Worm (Caenorhabditis elegans) whole organism, L1 larva: ENCODE measurements around the gene F02C12.1.

Experiments used
- C04F5.9 ChIP-seq: sonication (generic microtip); optimal IDR thresholded peaks from 2 replicates; lab custom pipeline; 2016; ENCODE audit warnings: missing genetic modification characterization, missing compliant biosample characterization
- F16B12.6 ChIP-seq: fragments of 150-350 bp; optimal IDR thresholded peaks from 2 replicates; lab custom pipeline; 2014; ENCODE audit warnings: missing biosample characterization, missing genetic modification characterization
- ceh-8 ChIP-seq: fragments of 200-800 bp; sonication (Bioruptor generic); optimal IDR thresholded peaks from 2 replicates; lab custom pipeline; 2018; ENCODE audit warnings: mild to moderate bottlenecking, missing genetic modification characterization, moderate library complexity, missing compliant biosample characterization
- dpl-1 ChIP-seq, 3 experiments: fragments of 150-350 bp in 2 of 3; sonication (generic microtip) in 1 of 3; optimal IDR thresholded peaks; 2 replicates each; lab custom pipeline; 2014 to 2017; ENCODE audit warnings: missing biosample characterization in 3 of 3, missing genetic modification characterization in 3 of 3, missing genetic modification reagents in 3 of 3
- egl-27 ChIP-seq, 2 experiments: fragments of 150-350 bp in 1 of 2; sonication (generic microtip); optimal IDR thresholded peaks; 3 replicates each; lab custom pipeline; 2017 to 2018; ENCODE audit warnings: missing biosample characterization in 2 of 2, missing genetic modification characterization in 2 of 2, missing genetic modification reagents in 2 of 2
- irx-1 ChIP-seq: sonication (generic microtip); optimal IDR thresholded peaks from 2 replicates; lab custom pipeline; 2016; ENCODE audit warnings: missing genetic modification characterization, missing compliant biosample characterization
- mdl-1 ChIP-seq, 2 experiments: fragments of 150-350 bp; optimal IDR thresholded peaks; 2 replicates each; lab custom pipeline; 2014 to 2017; ENCODE audit warnings: missing biosample characterization in 2 of 2, missing genetic modification characterization in 2 of 2, inconsistent platforms in 1 of 2
- nhr-237 ChIP-seq: fragments of 150-350 bp; optimal IDR thresholded peaks from 2 replicates; lab custom pipeline; 2014; ENCODE audit warnings: missing biosample characterization, missing genetic modification characterization
- nhr-71 ChIP-seq: sonication (generic microtip); optimal IDR thresholded peaks from 2 replicates; lab custom pipeline; 2016; ENCODE audit warnings: mild to moderate bottlenecking, missing genetic modification characterization, moderate library complexity, missing compliant biosample characterization
- nhr-84 ChIP-seq: sonication (generic microtip); optimal IDR thresholded peaks from 2 replicates; lab custom pipeline; 2017; ENCODE audit warnings: missing biosample characterization, missing genetic modification characterization
- snpc-4 ChIP-seq: fragments of 150-350 bp; optimal IDR thresholded peaks from 2 replicates; lab custom pipeline; 2014; ENCODE audit warnings: missing biosample characterization, missing genetic modification characterization
- unc-86 ChIP-seq: sonication (generic microtip); optimal IDR thresholded peaks from 2 replicates; lab custom pipeline; 2016; ENCODE audit warnings: missing genetic modification characterization, missing compliant biosample characterization
- zag-1 ChIP-seq: fragments of 150-350 bp; optimal IDR thresholded peaks from 2 replicates; lab custom pipeline; 2014; ENCODE audit warnings: missing biosample characterization, missing genetic modification characterization

- TF ChIP-seq C04F5.9, result no peak
- no peak for TF ChIP-seq nhr-71
- no peak for TF ChIP-seq egl-27 (tag; optimal IDR thresholded peaks at IDR 0.05; lab: Kevin White, UChicago)
- no peak for TF ChIP-seq F16B12.6 (tag; lab: Kevin White, UChicago)
- TF ChIP-seq mdl-1 (tag; optimal IDR thresholded peaks at IDR 0.05; lab: Kevin White, UChicago), result no peak
- TF ChIP-seq dpl-1 (GFP tag; optimal IDR thresholded peaks at IDR 0.05; lab: Kevin White, UChicago), result no peak
- no peak for TF ChIP-seq zag-1 (tag; lab: Kevin White, UChicago)
- TF ChIP-seq snpc-4 (tag; lab: Kevin White, UChicago), result no peak
- TF ChIP-seq irx-1, result no peak
- no peak for TF ChIP-seq ceh-8 (GFP tag; lab: Kevin White, UChicago)
- TF ChIP-seq nhr-237 (tag; lab: Kevin White, UChicago), result no peak
- TF ChIP-seq nhr-84, result no peak
- no peak for TF ChIP-seq unc-86 (tag; lab: Kevin White, UChicago)
Observed at ce11 chrX:13362486-13362885, 39.4 kb upstream of the F02C12.1 start, which contains the start of gene C49F8.15.
